Worm (Caenorhabditis elegans) whole organism, late embryonic: Measurements from ENCODE around the gene R04A9.7.

ENCODE experiments used
- ceh-31 ChIP-seq: sonication (generic microtip); optimal IDR thresholded peaks from 2 replicates; lab custom pipeline; 2016; ENCODE audit warnings: missing genetic modification characterization, missing compliant biosample characterization
- dve-1 ChIP-seq: sonication (generic microtip); optimal IDR thresholded peaks from 2 replicates; lab custom pipeline; 2017; ENCODE audit warnings: antibody characterized with exemption, mild to moderate bottlenecking, missing genetic modification characterization, missing compliant biosample characterization
- nhr-11 ChIP-seq: fragments of 150-350 bp; optimal IDR thresholded peaks from 2 replicates; lab custom pipeline; 2014; ENCODE audit warnings: missing biosample characterization, missing genetic modification characterization
- pqm-1 ChIP-seq: sonication (generic microtip); optimal IDR thresholded peaks from 2 replicates; lab custom pipeline; 2016; ENCODE audit warnings: missing genetic modification characterization, missing compliant biosample characterization
- tbx-7 ChIP-seq: sonication (generic microtip); optimal IDR thresholded peaks from 2 replicates; lab custom pipeline; 2016; ENCODE audit warnings: missing genotype, missing genetic modification characterization, missing compliant biosample characterization

DNA sequence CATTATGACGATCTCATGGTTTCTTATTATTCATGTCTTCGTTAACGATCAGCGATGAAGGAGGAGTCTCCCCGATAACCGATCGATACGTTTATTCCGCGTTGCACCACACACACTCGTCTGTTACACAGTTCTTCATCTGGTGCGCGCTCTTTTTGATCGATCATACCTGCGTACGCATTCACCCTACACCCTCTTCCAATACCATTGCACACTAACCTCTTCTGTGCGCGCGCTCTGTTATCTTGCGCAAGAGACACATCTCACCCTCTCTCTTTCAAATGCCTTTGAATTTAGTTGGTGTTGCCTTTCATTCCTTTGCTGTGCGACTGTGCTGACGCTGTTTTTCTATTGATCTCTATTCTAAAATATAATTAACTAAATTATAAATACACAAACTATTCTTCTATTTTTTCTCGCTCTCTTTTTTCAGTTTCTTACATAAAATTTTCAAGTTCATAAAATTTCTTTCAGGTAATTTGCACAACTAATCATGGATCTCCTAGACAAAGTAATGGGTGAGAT, 22.9 kb downstream of the R04A9.7 start, which contains the start of gene nrde-3:
- no peak for TF ChIP-seq nhr-11
- TF ChIP-seq pqm-1 (tag; lab: Kevin White, UChicago), result no peak
- TF ChIP-seq tbx-7 (tag; lab: Kevin White, UChicago), result no peak
- no peak for TF ChIP-seq ceh-31 (tag; lab: Kevin White, UChicago)
- TF ChIP-seq dve-1, result no peak
